Fruit fly (Drosophila melanogaster): ENCODE measurements around the gene CG34273.
A peak's percentile ranks its signal among the peaks of the same experiment; 100 is the strongest.

CG34273 gene

DNA sequence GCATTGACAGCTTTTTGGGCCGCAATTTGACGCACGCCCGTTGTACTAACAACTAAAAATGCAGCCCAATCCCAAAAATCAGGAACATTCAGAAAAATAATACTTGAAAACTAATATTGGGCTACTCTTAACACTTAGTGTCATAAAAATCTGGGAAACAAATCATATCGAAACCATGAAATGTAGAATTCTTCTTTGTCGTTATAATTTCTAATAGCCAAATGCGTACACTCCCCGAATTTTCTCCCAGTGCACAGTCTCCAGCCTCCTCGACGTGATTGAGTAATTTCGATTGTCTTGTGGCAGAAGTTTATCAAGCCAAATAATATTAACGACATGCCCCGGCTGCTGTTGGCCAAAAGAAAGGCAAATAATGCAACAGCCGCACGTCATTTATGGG is 22.9 kb upstream of the CG34273 start:
- TF ChIP-seq Hr96 (GFP tag; optimal IDR thresholded peaks at IDR 0.05) (no peak), CG12768 (GFP tag; optimal IDR thresholded peaks at IDR 0.05) (no peak), Mnt (GFP tag; optimal IDR thresholded peaks at IDR 0.05) (no peak), kay (GFP tag; ENCODE audit: borderline replicate concordance) (no peak), cic (GFP tag; optimal IDR thresholded peaks at IDR 0.05) (no peak), CG7101 (tag; optimal IDR thresholded peaks at IDR 0.05) (no peak), CG1620 (GFP tag; optimal IDR thresholded peaks at IDR 0.05) (no peak), ovo (GFP tag; optimal IDR thresholded peaks at IDR 0.05) (no peak), bab1 (GFP tag; optimal IDR thresholded peaks at IDR 0.05) (no peak), tj (GFP tag; optimal IDR thresholded peaks at IDR 0.05) (no peak), CG14711 (tag; optimal IDR thresholded peaks at IDR 0.05) (no peak), toe (GFP tag; optimal IDR thresholded peaks at IDR 0.05) (no peak)

DNA sequence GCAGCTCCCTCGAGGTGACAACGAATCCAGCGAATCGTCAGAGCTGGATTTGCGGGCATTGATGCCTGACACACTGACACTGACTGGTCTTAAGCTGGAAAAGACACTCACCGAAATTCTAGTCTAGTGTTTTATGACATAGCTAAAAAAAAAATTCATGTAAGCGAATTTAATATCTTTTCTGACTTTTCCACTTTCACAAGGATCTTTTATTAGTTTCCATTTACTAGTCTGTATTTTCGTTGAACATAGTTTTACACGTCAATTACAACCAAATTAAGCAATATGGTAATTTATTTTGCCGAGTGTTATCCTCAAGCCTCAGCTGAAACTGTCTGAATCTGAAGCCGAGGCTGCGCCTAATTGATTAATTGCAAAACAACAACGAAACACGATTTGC is 20.5 kb upstream of the CG34273 start:
- TF ChIP-seq Crg-1 (GFP tag; optimal IDR thresholded peaks at IDR 0.05) (no peak), Hr96 (GFP tag; optimal IDR thresholded peaks at IDR 0.05) (no peak), CG1620 (GFP tag; optimal IDR thresholded peaks at IDR 0.05) (no peak), CG5204 (GFP tag; optimal IDR thresholded peaks at IDR 0.05) (no peak), CG7101 (tag; optimal IDR thresholded peaks at IDR 0.05) (no peak), kay (GFP tag; ENCODE audit: borderline replicate concordance) (no peak), Mnt (GFP tag; optimal IDR thresholded peaks at IDR 0.05) (no peak), cic (GFP tag; optimal IDR thresholded peaks at IDR 0.05) (no peak), CG11617 (GFP tag; optimal IDR thresholded peaks at IDR 0.05) (no peak), cnc (optimal IDR thresholded peaks at IDR 0.05) (no peak), Clk (GFP tag; optimal IDR thresholded peaks at IDR 0.05) (no peak), ovo (GFP tag; optimal IDR thresholded peaks at IDR 0.05) (no peak), toe (GFP tag; optimal IDR thresholded peaks at IDR 0.05) (no peak), pad (GFP tag; optimal IDR thresholded peaks at IDR 0.05) (no peak), CG33017 (tag; optimal IDR thresholded peaks at IDR 0.05) (no peak), bab1 (GFP tag; optimal IDR thresholded peaks at IDR 0.05) (no peak), CG12768 (GFP tag; optimal IDR thresholded peaks at IDR 0.05) (no peak), CG14711 (tag; optimal IDR thresholded peaks at IDR 0.05) (no peak), CG7045 (GFP tag; optimal IDR thresholded peaks at IDR 0.05) (no peak), tj (GFP tag; optimal IDR thresholded peaks at IDR 0.05) (no peak)

DNA sequence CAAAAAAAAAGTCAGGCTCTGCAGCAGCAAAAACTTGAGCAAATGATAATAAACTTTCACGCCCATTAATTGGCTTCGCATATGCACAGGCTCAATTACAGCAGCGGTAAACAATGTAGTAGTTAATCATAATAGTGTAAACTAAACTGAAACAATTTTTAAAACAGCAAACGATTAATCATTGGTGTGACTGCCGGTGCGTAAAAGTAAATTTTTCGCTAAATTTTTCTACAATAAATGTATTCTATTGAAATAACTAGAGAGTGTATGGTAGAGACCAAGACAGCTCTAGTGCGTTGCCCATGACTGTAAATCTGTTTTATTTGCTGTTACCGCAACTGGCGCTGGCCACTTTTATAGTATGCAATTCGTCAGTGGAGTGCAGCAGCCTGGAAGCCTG is 18.8 kb upstream of the CG34273 start:
- TF ChIP-seq ovo (GFP tag; optimal IDR thresholded peaks at IDR 0.05) (no peak), Clk (GFP tag; optimal IDR thresholded peaks at IDR 0.05) (no peak), cnc (optimal IDR thresholded peaks at IDR 0.05) (no peak), CG33017 (tag; optimal IDR thresholded peaks at IDR 0.05) (no peak), CG5204 (GFP tag; optimal IDR thresholded peaks at IDR 0.05) (no peak)

DNA sequence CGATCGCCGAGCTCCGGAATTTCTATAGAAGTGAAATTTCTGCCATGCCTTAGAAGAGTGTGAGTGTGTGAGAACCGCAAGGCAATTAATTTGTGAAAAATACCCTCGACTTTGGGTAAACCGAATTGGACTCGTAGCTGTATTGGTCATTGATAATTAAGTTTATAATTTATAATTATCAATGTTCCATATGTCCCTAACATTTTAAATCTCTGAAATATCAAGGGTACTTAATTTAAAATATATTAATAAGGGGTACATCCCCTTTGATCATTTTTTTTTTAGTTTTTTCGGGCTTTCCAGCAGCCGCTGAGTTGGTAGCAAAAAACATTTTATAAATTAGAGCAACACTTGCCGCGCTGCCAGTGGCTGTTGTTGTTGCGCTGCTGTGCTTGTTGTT is 11.7 kb upstream of the CG34273 start:
- TF ChIP-seq CG1620 (GFP tag; optimal IDR thresholded peaks at IDR 0.05) = no peak

DNA sequence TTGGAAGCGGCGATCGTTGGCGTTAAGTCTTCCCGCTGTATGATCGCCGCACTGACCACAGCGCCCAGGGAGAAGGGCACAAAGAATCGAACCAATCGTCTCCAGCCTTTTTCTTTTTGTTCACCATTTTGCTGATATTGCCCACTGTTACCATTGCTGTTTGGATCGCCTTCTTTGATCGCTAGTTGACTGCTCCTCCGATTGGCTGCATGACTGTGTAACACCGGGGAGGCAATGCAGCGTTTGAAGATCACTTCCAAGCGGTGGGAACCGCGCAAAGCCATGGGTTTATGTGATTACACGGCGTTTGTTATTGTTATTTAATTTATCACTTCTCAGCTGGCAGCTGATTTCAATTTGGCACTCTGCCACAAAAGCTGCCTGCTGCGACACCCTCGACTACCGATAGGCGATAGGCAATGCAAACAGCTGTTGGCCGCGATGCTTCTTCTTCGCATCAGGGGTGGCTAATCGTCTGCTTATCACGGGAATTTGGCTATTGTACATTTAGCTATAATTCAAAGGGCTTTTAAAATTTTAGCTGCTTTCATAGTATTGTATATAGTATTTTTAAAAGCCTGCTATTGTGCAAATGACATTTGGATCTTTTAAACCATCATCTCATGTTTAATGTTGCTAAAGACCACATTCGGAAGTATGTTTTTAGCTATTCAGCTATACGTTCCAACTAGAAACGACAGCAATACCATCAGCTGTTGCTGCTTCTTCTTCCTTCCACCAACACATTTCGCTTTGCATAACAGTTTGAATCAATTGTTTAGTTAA is 5.5 kb upstream of the CG34273 start, which contains the start of the genes HtrA2 and mRpL11:
HtrA2 (minus strand) TSS at position 590 of the 786 bp plus-strand sequence.
mRpL11 (plus strand) TSS at position 716 of the 786 bp plus-strand sequence.
- TF ChIP-seq kay (GFP tag; ENCODE audit: borderline replicate concordance) = no peak
- peak; percentile 61 for TF ChIP-seq CG11617 (GFP tag; optimal IDR thresholded peaks at IDR 0.05)
- TF ChIP-seq ovo (GFP tag; optimal IDR thresholded peaks at IDR 0.05) = peak; percentile 15
- no peak for TF ChIP-seq cnc (optimal IDR thresholded peaks at IDR 0.05)
- TF ChIP-seq CG5204 (GFP tag; optimal IDR thresholded peaks at IDR 0.05) = peak; percentile 75
- peak; percentile 70 for TF ChIP-seq Hr96 (GFP tag; optimal IDR thresholded peaks at IDR 0.05)
- peak; percentile 5 for TF ChIP-seq CG33017 (tag; optimal IDR thresholded peaks at IDR 0.05)
- TF ChIP-seq CG14711 (tag; optimal IDR thresholded peaks at IDR 0.05) = peak; percentile 61
- TF ChIP-seq CG1620 (GFP tag; optimal IDR thresholded peaks at IDR 0.05) = peak; percentile 55
- TF ChIP-seq CG7101 (tag; optimal IDR thresholded peaks at IDR 0.05) = peak; percentile 60
- peak; percentile 52 for TF ChIP-seq CG12768 (GFP tag; optimal IDR thresholded peaks at IDR 0.05)
- TF ChIP-seq cic (GFP tag; optimal IDR thresholded peaks at IDR 0.05) = no peak
- peak; percentile 47 for TF ChIP-seq CG7045 (GFP tag; optimal IDR thresholded peaks at IDR 0.05)
- no peak for TF ChIP-seq Crg-1 (GFP tag; optimal IDR thresholded peaks at IDR 0.05)
- TF ChIP-seq bab1 (GFP tag; optimal IDR thresholded peaks at IDR 0.05) = peak; percentile 75
- TF ChIP-seq Mnt (GFP tag; optimal IDR thresholded peaks at IDR 0.05) = peak; percentile 74
- peak; percentile 42 for TF ChIP-seq pad (GFP tag; optimal IDR thresholded peaks at IDR 0.05)
- peak; percentile 85 for TF ChIP-seq toe (GFP tag; optimal IDR thresholded peaks at IDR 0.05)
- TF ChIP-seq tj (GFP tag; optimal IDR thresholded peaks at IDR 0.05) = peak; percentile 30
- no peak for TF ChIP-seq Clk (GFP tag; optimal IDR thresholded peaks at IDR 0.05)

DNA sequence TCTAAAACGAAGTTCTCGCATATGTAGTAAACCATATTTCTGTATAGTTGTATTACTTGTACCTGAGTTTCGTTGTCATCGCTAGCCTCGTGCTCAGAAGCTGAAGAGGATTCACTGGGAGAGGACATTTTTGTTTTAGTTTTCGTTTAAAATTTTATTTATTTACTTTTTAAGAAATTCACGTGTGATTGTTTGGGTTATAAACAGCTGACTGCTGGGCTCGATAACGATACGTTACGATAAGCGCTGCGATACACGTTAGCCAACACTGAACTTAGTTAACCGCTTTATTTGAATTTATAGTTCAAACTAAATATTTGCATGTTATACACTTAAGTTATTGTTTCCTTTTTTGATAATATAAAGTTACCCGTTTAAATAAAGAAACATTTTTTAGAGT is 3.4 kb upstream of the CG34273 start, which contains the start of gene CG8461:
CG8461 (minus strand) TSS at position 218 of the 400 bp plus-strand sequence.
- TF ChIP-seq bab1 (GFP tag; optimal IDR thresholded peaks at IDR 0.05) = no peak
- TF ChIP-seq cic (GFP tag; optimal IDR thresholded peaks at IDR 0.05) = no peak
- no peak for TF ChIP-seq Clk (GFP tag; optimal IDR thresholded peaks at IDR 0.05)
- TF ChIP-seq CG1620 (GFP tag; optimal IDR thresholded peaks at IDR 0.05) = no peak
- TF ChIP-seq CG33017 (tag; optimal IDR thresholded peaks at IDR 0.05) = no peak
- TF ChIP-seq CG11617 (GFP tag; optimal IDR thresholded peaks at IDR 0.05) = no peak
- TF ChIP-seq Mnt (GFP tag; optimal IDR thresholded peaks at IDR 0.05) = peak; percentile 82
- TF ChIP-seq kay (GFP tag; ENCODE audit: borderline replicate concordance) = peak; percentile 89
- TF ChIP-seq Crg-1 (GFP tag; optimal IDR thresholded peaks at IDR 0.05) = no peak
- no peak for TF ChIP-seq CG7101 (tag; optimal IDR thresholded peaks at IDR 0.05)
- TF ChIP-seq Hr96 (GFP tag; optimal IDR thresholded peaks at IDR 0.05) = no peak

All from whole organism, adult.